Fruit fly (Drosophila melanogaster) whole organism: ENCODE data around the gene CG5446.

ENCODE experiments used
- CG8478 ChIP-seq: fragments of >200 bp; optimal IDR thresholded peaks from 2 replicates; lab custom pipeline; 2018; ENCODE audit warnings: inconsistent platforms
- usp ChIP-seq: fragments of >200 bp; optimal IDR thresholded peaks from 2 replicates; lab custom pipeline; 2017; ENCODE audit warnings: missing biosample characterization, missing genetic modification characterization, mixed read lengths

dm6 chr2L:12448082-12448621 is 20.6 kb upstream of the CG5446 start, which contains the start of the genes CG5421 and Oatp33Eb:
- TF ChIP-seq usp (GFP tag; lab: Kevin White, UChicago) (no peak), CG8478 (lab: Kevin White, UChicago) (no peak)
